Worm (Caenorhabditis elegans) whole organism, young adult: ENCODE results near the gene npp-9.
A peak's percentile ranks its signal among the peaks of the same experiment; 100 is the strongest.

Source experiments
- B0019.2 ChIP-seq: fragments of 200-800 bp; sonication (Bioruptor generic); conservative IDR thresholded peaks from 2 replicates; pipeline ENCODE4 v1.3.6; 2022; ENCODE audit warnings: missing genetic modification reagents, missing genetic modification characterization, missing compliant biosample characterization
- B0035.1 ChIP-seq: sonication (generic microtip); optimal IDR thresholded peaks from 2 replicates; lab custom pipeline; 2016; ENCODE audit warnings: missing genetic modification characterization, mild to moderate bottlenecking, missing compliant biosample characterization, missing genotype, missing genetic modification reagents
- B0261.1 ChIP-seq: sonication (generic microtip); optimal IDR thresholded peaks from 2 replicates; lab custom pipeline; 2016; ENCODE audit warnings: mild to moderate bottlenecking, missing genetic modification characterization, moderate library complexity, missing compliant biosample characterization
- C17E4.6 ChIP-seq: fragments of 200-800 bp; sonication (Bioruptor generic); IDR thresholded peaks from 2 replicates; pipeline ENCODE4 v1.3.6; 2022; ENCODE audit warnings: missing genetic modification reagents, missing genetic modification characterization, missing compliant biosample characterization
- F23B12.7 ChIP-seq: sonication (generic microtip); optimal IDR thresholded peaks from 2 replicates; lab custom pipeline; 2017; ENCODE audit warnings: missing genetic modification characterization, mild to moderate bottlenecking, missing compliant biosample characterization, antibody characterized with exemption, moderate library complexity; ENCODE audit not compliant: insufficient read depth
- F33H1.4 ChIP-seq: fragments of 200-800 bp; sonication (Bioruptor generic); IDR thresholded peaks from 2 replicates; pipeline ENCODE4 v1.3.6; 2022; ENCODE audit warnings: missing genetic modification reagents, missing genetic modification characterization, missing compliant biosample characterization
- T26A5.8 ChIP-seq: sonication (generic microtip); optimal IDR thresholded peaks from 2 replicates; lab custom pipeline; 2016; ENCODE audit warnings: missing genetic modification characterization, missing compliant biosample characterization
- ama-1 ChIP-seq, 3 experiments: fragments of 150-350 bp in 1 of 3; sonication (generic microtip) in 2 of 3; optimal IDR thresholded peaks; 2 replicates each; lab custom pipeline; 2014 to 2018; ENCODE audit warnings: missing biosample characterization in 2 of 3, missing genetic modification characterization in 2 of 3, missing genetic modification reagents in 2 of 3
- aptf-2 ChIP-seq: fragments of 200-800 bp; sonication (Bioruptor generic); conservative IDR thresholded peaks from 2 replicates; pipeline ENCODE4 v1.3.6; 2022; ENCODE audit warnings: missing genetic modification reagents, missing genetic modification characterization, missing compliant biosample characterization
- attf-5 ChIP-seq: fragments of 200-800 bp; sonication (Bioruptor generic); optimal IDR thresholded peaks from 2 replicates; lab custom pipeline; 2018; ENCODE audit warnings: mild to moderate bottlenecking, missing genetic modification characterization, missing compliant biosample characterization
- bed-1 ChIP-seq: fragments of 200-800 bp; sonication (Bioruptor generic); IDR thresholded peaks from 2 replicates; pipeline ENCODE4 v1.3.6; 2022; ENCODE audit warnings: missing genetic modification reagents, missing genetic modification characterization, missing compliant biosample characterization
- bed-2 ChIP-seq: fragments of 200-800 bp; sonication (Bioruptor generic); IDR thresholded peaks from 2 replicates; pipeline ENCODE4 v1.3.6; 2022; ENCODE audit warnings: missing genetic modification reagents, missing genetic modification characterization, missing compliant biosample characterization
- ccch-3 ChIP-seq: fragments of 200-800 bp; sonication (Bioruptor generic); optimal IDR thresholded peaks from 2 replicates; lab custom pipeline; 2018; ENCODE audit warnings: mild to moderate bottlenecking, missing genetic modification characterization, missing compliant biosample characterization
- cebp-1 ChIP-seq, 2 experiments: fragments of 200-800 bp in 1 of 2; sonication (Bioruptor generic) in 1 of 2; sonication (generic microtip) in 1 of 2; IDR thresholded peaks in 1 of 2; optimal IDR thresholded peaks in 1 of 2; 2 replicates each; pipeline versions ENCODE4 v1.3.6 to Lab custom; 2017 to 2022; ENCODE audit warnings: missing compliant biosample characterization in 2 of 2, missing genetic modification characterization in 2 of 2, mild to moderate bottlenecking in 1 of 2, missing genetic modification reagents in 1 of 2, moderate library complexity in 1 of 2
- ceh-100 ChIP-seq: fragments of 200-800 bp; sonication (Bioruptor generic); IDR thresholded peaks from 2 replicates; pipeline ENCODE4 v1.3.6; 2022; ENCODE audit warnings: missing genetic modification reagents, missing genetic modification characterization, missing compliant biosample characterization
- ceh-27 ChIP-seq: fragments of 200-800 bp; sonication (Bioruptor generic); optimal IDR thresholded peaks from 2 replicates; lab custom pipeline; 2018; ENCODE audit warnings: mild to moderate bottlenecking, missing genetic modification characterization, moderate library complexity, missing compliant biosample characterization
- ceh-91 ChIP-seq: fragments of 200-800 bp; sonication (Bioruptor generic); IDR thresholded peaks from 2 replicates; pipeline ENCODE4 v1.3.6; 2022; ENCODE audit warnings: missing genetic modification reagents, missing genetic modification characterization, missing compliant biosample characterization
- dpl-1 ChIP-seq: fragments of 150-350 bp; optimal IDR thresholded peaks from 2 replicates; lab custom pipeline; 2014; ENCODE audit warnings: missing biosample characterization, missing genetic modification reagents, missing genetic modification characterization
- efl-1 ChIP-seq: fragments of 150-350 bp; optimal IDR thresholded peaks from 2 replicates; lab custom pipeline; 2014; ENCODE audit warnings: missing biosample characterization, missing genetic modification reagents, missing genetic modification characterization
- egl-44 ChIP-seq: fragments of 200-800 bp; sonication (Bioruptor generic); IDR thresholded peaks from 2 replicates; pipeline ENCODE4 v1.3.6; 2022; ENCODE audit warnings: missing genetic modification reagents, missing genetic modification characterization, missing compliant biosample characterization
- hmg-1.2 ChIP-seq: fragments of 200-800 bp; sonication (Bioruptor generic); IDR thresholded peaks from 2 replicates; pipeline ENCODE4 v1.3.6; 2022; ENCODE audit warnings: missing genetic modification reagents, missing genetic modification characterization, missing compliant biosample characterization
- hsf-1 ChIP-seq: fragments of 200-800 bp; sonication (Bioruptor generic); IDR thresholded peaks from 2 replicates; pipeline ENCODE4 v1.3.6; 2022; ENCODE audit warnings: missing genetic modification reagents, missing genetic modification characterization, missing compliant biosample characterization
- lin-40 ChIP-seq: sonication (generic microtip); optimal IDR thresholded peaks from 2 replicates; lab custom pipeline; 2016; ENCODE audit warnings: missing genetic modification characterization, mild to moderate bottlenecking, missing compliant biosample characterization, missing genotype, missing genetic modification reagents
- lin-54 ChIP-seq: fragments of 200-800 bp; sonication (Bioruptor generic); optimal IDR thresholded peaks from 2 replicates; lab custom pipeline; 2018; ENCODE audit warnings: mild to moderate bottlenecking, missing genetic modification characterization, missing compliant biosample characterization
- lsy-27 ChIP-seq: sonication (generic microtip); optimal IDR thresholded peaks from 2 replicates; lab custom pipeline; 2017; ENCODE audit warnings: missing genetic modification characterization, mild to moderate bottlenecking, missing compliant biosample characterization, antibody characterized with exemption, missing genotype, borderline replicate concordance; ENCODE audit not compliant: insufficient read depth
- madf-10 ChIP-seq: sonication (generic microtip); optimal IDR thresholded peaks from 2 replicates; lab custom pipeline; 2016; ENCODE audit warnings: mild to moderate bottlenecking, missing genetic modification characterization, missing compliant biosample characterization
- madf-3 ChIP-seq: fragments of 200-800 bp; sonication (Bioruptor generic); IDR thresholded peaks from 2 replicates; pipeline ENCODE4 v1.3.6; 2022; ENCODE audit warnings: missing genetic modification reagents, missing genetic modification characterization, missing compliant biosample characterization
- madf-6 ChIP-seq: fragments of 200-800 bp; sonication (Bioruptor generic); IDR thresholded peaks from 2 replicates; pipeline ENCODE4 v1.3.6; 2022; ENCODE audit warnings: missing genetic modification reagents, missing genetic modification characterization, missing compliant biosample characterization
- madf-8 ChIP-seq: fragments of 200-800 bp; sonication (Bioruptor generic); conservative IDR thresholded peaks from 2 replicates; pipeline ENCODE4 v1.3.6; 2022; ENCODE audit warnings: missing genetic modification reagents, missing genetic modification characterization, missing compliant biosample characterization
- mel-28 ChIP-seq: sonication (generic microtip); optimal IDR thresholded peaks from 2 replicates; lab custom pipeline; 2016; ENCODE audit warnings: borderline replicate concordance, mild to moderate bottlenecking, missing genetic modification characterization, missing compliant biosample characterization
- nfyb-1 ChIP-seq: fragments of 200-800 bp; sonication (Bioruptor generic); IDR thresholded peaks from 2 replicates; pipeline ENCODE4 v1.3.6; 2022; ENCODE audit warnings: missing genetic modification reagents, missing genetic modification characterization, missing compliant biosample characterization
- pha-4 ChIP-seq: fragments of 150-350 bp; sonication (generic microtip); optimal IDR thresholded peaks from 2 replicates; lab custom pipeline; 2014; ENCODE audit warnings: missing biosample characterization, missing genetic modification reagents, missing genetic modification characterization
- sdz-38 ChIP-seq: sonication (generic microtip); optimal IDR thresholded peaks from 2 replicates; lab custom pipeline; 2016; ENCODE audit warnings: missing genotype, missing genetic modification characterization, missing compliant biosample characterization
- sea-2 ChIP-seq: fragments of 200-800 bp; sonication (Bioruptor generic); IDR thresholded peaks from 2 replicates; pipeline ENCODE4 v1.3.6; 2022; ENCODE audit warnings: missing genetic modification characterization, missing compliant biosample characterization
- snpc-1.3 ChIP-seq: sonication (generic microtip); optimal IDR thresholded peaks from 2 replicates; lab custom pipeline; 2017; ENCODE audit warnings: missing genetic modification characterization, mild to moderate bottlenecking, missing compliant biosample characterization, antibody characterized with exemption, moderate library complexity, missing genotype, missing genetic modification reagents; ENCODE audit not compliant: insufficient read depth
- somi-1 ChIP-seq: fragments of 200-800 bp; sonication (Bioruptor generic); optimal IDR thresholded peaks from 2 replicates; lab custom pipeline; 2018; ENCODE audit warnings: mild to moderate bottlenecking, missing genetic modification characterization, missing compliant biosample characterization
- xnd-1 ChIP-seq: sonication (generic microtip); optimal IDR thresholded peaks from 2 replicates; lab custom pipeline; 2016; ENCODE audit warnings: missing genotype, missing genetic modification reagents, missing genetic modification characterization, missing compliant biosample characterization
- ztf-18 ChIP-seq: sonication (generic microtip); optimal IDR thresholded peaks from 2 replicates; lab custom pipeline; 2016; ENCODE audit warnings: missing genotype, mild to moderate bottlenecking, missing genetic modification characterization, missing compliant biosample characterization
- ztf-28 ChIP-seq: fragments of 200-800 bp; sonication (Bioruptor generic); IDR thresholded peaks from 2 replicates; pipeline ENCODE4 v1.3.6; 2022; ENCODE audit warnings: missing genetic modification reagents, missing genetic modification characterization, missing compliant biosample characterization

The npp-9 gene

ce11 chrIII:3395874-3396467, 8.3 kb downstream of the npp-9 start, which contains the start of gene cri-3:
TSS of gene cri-3 (plus strand) at chrIII:3396355.
- TF ChIP-seq efl-1 (GFP tag; lab: Kevin White, UChicago), result peak; percentile 27
- no peak for TF ChIP-seq B0019.2
- TF ChIP-seq ccch-3, result no peak
- TF ChIP-seq mel-28, result no peak
- TF ChIP-seq T26A5.8 (tag; lab: Kevin White, UChicago), result no peak
- no peak for TF ChIP-seq somi-1 (GFP tag; lab: Kevin White, UChicago)
- no peak for TF ChIP-seq xnd-1
- TF ChIP-seq aptf-2 (GFP tag; lab: Robert Waterston, UW), result no peak
- TF ChIP-seq ztf-18 (tag; lab: Kevin White, UChicago), result no peak
- no peak for TF ChIP-seq lin-40 (tag; lab: Kevin White, UChicago)
- TF ChIP-seq bed-2 (GFP tag; lab: Robert Waterston, UW), result no peak
- no peak for TF ChIP-seq lsy-27 (tag; lab: Kevin White, UChicago)
- TF ChIP-seq sdz-38 (tag; lab: Kevin White, UChicago), result no peak
- peak; percentile 66 for TF ChIP-seq F33H1.4
- no peak for TF ChIP-seq pha-4 (tag; lab: Kevin White, UChicago)
- no peak for TF ChIP-seq madf-10
- TF ChIP-seq B0035.1 (tag; lab: Kevin White, UChicago), result no peak
- peak; percentile 24 for TF ChIP-seq dpl-1 (GFP tag; lab: Kevin White, UChicago)
- TF ChIP-seq F23B12.7 (tag; lab: Kevin White, UChicago), result no peak
- TF ChIP-seq egl-44 (GFP tag; lab: Robert Waterston, UW), result no peak
- TF ChIP-seq sea-2 (GFP tag; lab: Robert Waterston, UW), result no peak
- TF ChIP-seq lin-54, result peak; percentile 25
- no peak for TF ChIP-seq ceh-91 (GFP tag; lab: Robert Waterston, UW)
- no peak for TF ChIP-seq madf-8
- no peak for TF ChIP-seq nfyb-1
- TF ChIP-seq attf-5 (GFP tag; lab: Kevin White, UChicago), result peak; percentile 60
- TF ChIP-seq madf-6, result 0 out of 2 replicates have a peak, but pooled peaks have one; percentile 20
- TF ChIP-seq cebp-1 (GFP tag; IDR thresholded peaks at IDR 0.05; lab: Robert Waterston, UW), result peak; percentile 62; the same call in 1 of the 2 replicates
- TF ChIP-seq cebp-1 (tag; optimal IDR thresholded peaks at IDR 0.05; lab: Kevin White, UChicago), result peak; percentile 92
- TF ChIP-seq C17E4.6 (GFP tag; lab: Robert Waterston, UW), result no peak
- no peak for TF ChIP-seq ztf-28 (GFP tag; lab: Robert Waterston, UW)
- no peak for TF ChIP-seq snpc-1.3 (tag; lab: Kevin White, UChicago)
- TF ChIP-seq bed-1 (GFP tag; lab: Robert Waterston, UW), result no peak

ce11 chrIII:3395112-3395511, 9.2 kb downstream of the npp-9 start:
- TF ChIP-seq B0261.1 (no peak), hmg-1.2 (GFP tag; lab: Robert Waterston, UW) (peak; percentile 25; the same call in 1 of the 2 replicates), ama-1 (optimal IDR thresholded peaks at IDR 0.05; lab: Kevin White, UChicago) (peak; percentile 21), ama-1 (GFP tag; optimal IDR thresholded peaks at IDR 0.05; lab: Kevin White, UChicago) (no peak)

ce11 chrIII:3393687-3394086, 10.6 kb downstream of the npp-9 start, which contains the start of gene mlc-4:
TSS of gene mlc-4 (minus strand) at chrIII:3393787.
- no peak for TF ChIP-seq ceh-100
- no peak for TF ChIP-seq madf-3
- no peak for TF ChIP-seq ceh-27 (GFP tag; lab: Kevin White, UChicago)
- no peak for TF ChIP-seq hsf-1 (GFP tag; lab: Robert Waterston, UW)
- TF ChIP-seq lin-40 (tag; lab: Kevin White, UChicago), result no peak
